Worm (Caenorhabditis elegans) whole organism, L2 larva: ENCODE data around the gene mec-12.

Source experiments
- Y55F3AM.14 ChIP-seq: fragments of 200-800 bp; sonication (Bioruptor generic); optimal IDR thresholded peaks from 2 replicates; lab custom pipeline; 2018; ENCODE audit warnings: mild to moderate bottlenecking, missing genetic modification characterization, missing compliant biosample characterization
- aly-2 ChIP-seq: fragments of 150-350 bp; optimal IDR thresholded peaks from 2 replicates; lab custom pipeline; 2014; ENCODE audit warnings: missing biosample characterization, missing genetic modification characterization
- ama-1 ChIP-seq: fragments of 150-350 bp; optimal IDR thresholded peaks from 2 replicates; lab custom pipeline; 2018; ENCODE audit warnings: inconsistent platforms
- lsy-2 ChIP-seq, 2 experiments: fragments of 150-350 bp in 1 of 2; sonication (generic microtip) in 1 of 2; optimal IDR thresholded peaks; 2 replicates each; lab custom pipeline; 2014 to 2017; ENCODE audit warnings: missing biosample characterization in 2 of 2, missing genetic modification characterization in 2 of 2
- mdl-1 ChIP-seq, 2 experiments: fragments of 150-350 bp in 1 of 2; sonication (generic microtip) in 1 of 2; optimal IDR thresholded peaks; 2 replicates each; lab custom pipeline; 2017; ENCODE audit warnings: missing biosample characterization in 2 of 2, missing genetic modification characterization in 2 of 2
- nhr-11 ChIP-seq: fragments of 150-350 bp; optimal IDR thresholded peaks from 2 replicates; lab custom pipeline; 2014; ENCODE audit warnings: missing biosample characterization, missing genetic modification characterization
- sma-3 ChIP-seq: sonication (generic microtip); optimal IDR thresholded peaks from 2 replicates; lab custom pipeline; 2016; ENCODE audit warnings: missing genetic modification reagents, missing genetic modification characterization, missing compliant biosample characterization
- unc-55 ChIP-seq: fragments of 150-350 bp; sonication (generic microtip); optimal IDR thresholded peaks from 3 replicates; lab custom pipeline; 2014; ENCODE audit warnings: missing biosample characterization, missing genetic modification reagents, missing genetic modification characterization

DNA sequence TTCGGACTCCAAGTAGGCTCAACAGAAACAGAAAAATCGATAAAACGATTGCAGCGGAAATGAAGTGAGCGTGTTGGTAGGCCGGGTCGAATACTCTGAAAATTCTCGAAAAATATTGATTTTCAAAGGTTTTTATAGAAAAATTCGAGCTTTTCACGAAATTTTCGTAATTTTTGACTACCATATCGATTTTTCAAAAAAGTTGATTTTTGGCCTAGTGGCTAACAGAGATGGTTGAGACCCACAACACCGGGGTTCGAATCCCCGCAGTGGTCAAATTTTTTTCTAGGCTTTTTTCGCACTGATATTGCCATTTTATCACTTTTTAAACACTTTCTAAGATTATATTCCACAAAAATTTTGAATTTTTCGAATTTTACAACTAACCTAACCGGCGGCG, 30.2 kb downstream of the mec-12 start:
- TF ChIP-seq lsy-2 (tag; optimal IDR thresholded peaks at IDR 0.05; lab: Kevin White, UChicago): no peak
- no peak for TF ChIP-seq sma-3 (GFP tag; lab: Kevin White, UChicago)
- no peak for TF ChIP-seq nhr-11 (tag; lab: Kevin White, UChicago)
- no peak for TF ChIP-seq Y55F3AM.14 (GFP tag; lab: Kevin White, UChicago)
- no peak for TF ChIP-seq unc-55 (GFP tag; lab: Kevin White, UChicago)
- TF ChIP-seq mdl-1 (tag; optimal IDR thresholded peaks at IDR 0.05; lab: Kevin White, UChicago): no peak
- no peak for TF ChIP-seq aly-2 (tag; lab: Kevin White, UChicago)
- TF ChIP-seq ama-1 (lab: Kevin White, UChicago): no peak
